Worm (Caenorhabditis elegans) whole organism, L3 larva: ENCODE results near the gene zyx-1.

Experiments
- ama-1 ChIP-seq: fragments of 150-350 bp; optimal IDR thresholded peaks from 2 replicates; lab custom pipeline; 2018
- ceh-82 ChIP-seq: fragments of 150-350 bp; optimal IDR thresholded peaks from 2 replicates; lab custom pipeline; 2014; ENCODE audit warnings: missing biosample characterization, missing genetic modification characterization
- egl-27 ChIP-seq: sonication (generic microtip); optimal IDR thresholded peaks from 4 replicates; lab custom pipeline; 2017; ENCODE audit warnings: missing biosample characterization, missing genetic modification reagents, missing genetic modification characterization
- elt-1 ChIP-seq: fragments of 150-350 bp; optimal IDR thresholded peaks from 2 replicates; lab custom pipeline; 2014; ENCODE audit warnings: missing biosample characterization, missing genetic modification characterization
- elt-3 ChIP-seq, 3 experiments: fragments of 150-350 bp in 1 of 3; sonication (generic microtip) in 2 of 3; optimal IDR thresholded peaks; 2 replicates in 2 of 3; 4 replicates in 1 of 3; lab custom pipeline; 2014 to 2017; ENCODE audit warnings: missing biosample characterization in 3 of 3, missing genetic modification characterization in 3 of 3
- nhr-12 ChIP-seq: fragments of 150-350 bp; optimal IDR thresholded peaks from 2 replicates; lab custom pipeline; 2014; ENCODE audit warnings: missing biosample characterization, missing genetic modification characterization
- nhr-237 ChIP-seq: fragments of 150-350 bp; optimal IDR thresholded peaks from 2 replicates; lab custom pipeline; 2014; ENCODE audit warnings: missing biosample characterization, missing genetic modification characterization
- snpc-4 ChIP-seq: fragments of 150-350 bp; optimal IDR thresholded peaks from 2 replicates; lab custom pipeline; 2014; ENCODE audit warnings: missing biosample characterization, missing genetic modification characterization
- ztf-4 ChIP-seq: fragments of 150-350 bp; optimal IDR thresholded peaks from 2 replicates; lab custom pipeline; 2014; ENCODE audit warnings: missing biosample characterization, missing genetic modification characterization

DNA sequence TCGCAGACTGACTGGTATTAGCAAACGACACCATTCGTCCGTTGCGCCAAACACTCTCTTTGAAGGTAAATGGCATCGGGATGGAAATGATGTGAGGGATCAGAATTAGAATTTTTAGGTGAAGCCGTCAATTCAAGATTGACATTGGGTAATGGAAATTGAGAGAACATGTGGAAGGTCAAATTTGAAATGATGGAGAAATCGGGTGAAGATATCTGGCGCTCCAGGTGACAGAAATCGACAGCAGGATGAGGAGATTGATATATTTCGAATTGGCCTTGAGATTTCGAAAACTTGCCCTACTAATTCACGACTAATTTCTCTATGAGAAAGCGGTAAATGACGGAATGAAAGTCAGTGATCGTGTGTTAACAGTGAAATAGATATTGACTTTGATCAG lies 34.2 kb upstream of the zyx-1 start:
- TF ChIP-seq elt-1 (no peak), ama-1 (lab: Kevin White, UChicago) (no peak), egl-27 (tag; lab: Kevin White, UChicago) (no peak), nhr-12 (tag; lab: Kevin White, UChicago) (no peak), nhr-237 (tag; lab: Kevin White, UChicago) (no peak), ceh-82 (tag; lab: Kevin White, UChicago) (no peak), elt-3 (tag; optimal IDR thresholded peaks at IDR 0.05; lab: Kevin White, UChicago) (no peak), snpc-4 (tag; lab: Kevin White, UChicago) (no peak), ztf-4 (tag; lab: Kevin White, UChicago) (no peak)
